Worm (Caenorhabditis elegans) whole organism, young adult: ENCODE data around the gene ZK546.19.
A peak's percentile ranks its signal among the peaks of the same experiment; 100 is the strongest.

Experiments used
- B0261.1 ChIP-seq: sonication (generic microtip); optimal IDR thresholded peaks from 2 replicates; lab custom pipeline; 2016; ENCODE audit warnings: mild to moderate bottlenecking, missing genetic modification characterization, moderate library complexity, missing compliant biosample characterization
- B0336.3 ChIP-seq: fragments of 200-800 bp; sonication (Bioruptor generic); IDR thresholded peaks from 2 replicates; pipeline ENCODE4 v1.3.6; 2022; ENCODE audit warnings: missing genetic modification characterization, missing compliant biosample characterization
- F22D6.2 ChIP-seq: sonication (generic microtip); optimal IDR thresholded peaks from 2 replicates; lab custom pipeline; 2016; ENCODE audit warnings: mild to moderate bottlenecking, missing genetic modification characterization, missing compliant biosample characterization
- F23B12.7 ChIP-seq: sonication (generic microtip); optimal IDR thresholded peaks from 2 replicates; lab custom pipeline; 2017; ENCODE audit warnings: missing genetic modification characterization, mild to moderate bottlenecking, missing compliant biosample characterization, antibody characterized with exemption, moderate library complexity; ENCODE audit not compliant: insufficient read depth
- F37B4.10 ChIP-seq: fragments of 200-800 bp; sonication (Bioruptor generic); IDR thresholded peaks from 2 replicates; pipeline ENCODE4 v1.3.6; 2022; ENCODE audit warnings: missing genetic modification characterization, missing compliant biosample characterization
- F49E8.2 ChIP-seq: sonication (generic microtip); optimal IDR thresholded peaks from 3 replicates; lab custom pipeline; 2017; ENCODE audit warnings: missing genetic modification characterization, mild to moderate bottlenecking, missing compliant biosample characterization, antibody characterized with exemption, moderate library complexity; ENCODE audit not compliant: insufficient read depth
- F55B11.4 ChIP-seq: sonication (generic microtip); optimal IDR thresholded peaks from 2 replicates; lab custom pipeline; 2016; ENCODE audit warnings: missing compliant biosample characterization, missing genetic modification characterization, borderline replicate concordance; ENCODE audit not compliant: insufficient read depth
- T26A5.8 ChIP-seq: sonication (generic microtip); optimal IDR thresholded peaks from 2 replicates; lab custom pipeline; 2016; ENCODE audit warnings: missing genetic modification characterization, missing compliant biosample characterization
- Y53F4B.3 ChIP-seq: fragments of 200-800 bp; sonication (Bioruptor generic); IDR thresholded peaks from 2 replicates; pipeline ENCODE4 v1.3.6; 2022; ENCODE audit warnings: missing genetic modification reagents, missing genetic modification characterization, missing compliant biosample characterization
- Y53G8AR.9 ChIP-seq: fragments of 200-800 bp; sonication (Bioruptor generic); conservative IDR thresholded peaks from 2 replicates; pipeline ENCODE4 v1.3.6; 2022; ENCODE audit warnings: missing genetic modification reagents, missing genetic modification characterization, missing compliant biosample characterization
- Y56A3A.18 ChIP-seq: fragments of 200-800 bp; sonication (Bioruptor generic); IDR thresholded peaks from 2 replicates; pipeline ENCODE4 v1.3.6; 2022; ENCODE audit warnings: missing genetic modification reagents, missing genetic modification characterization, missing compliant biosample characterization
- akir-1 ChIP-seq: fragments of 200-800 bp; sonication (Bioruptor generic); optimal IDR thresholded peaks from 2 replicates; lab custom pipeline; 2018; ENCODE audit warnings: mild to moderate bottlenecking, missing genetic modification characterization, moderate library complexity, missing compliant biosample characterization
- aptf-3 ChIP-seq: fragments of 200-800 bp; sonication (Bioruptor generic); IDR thresholded peaks from 2 replicates; pipeline ENCODE4 v1.3.6; 2022; ENCODE audit warnings: missing genetic modification characterization, missing compliant biosample characterization
- atf-7 ChIP-seq: sonication (generic microtip); optimal IDR thresholded peaks from 2 replicates; lab custom pipeline; 2017; ENCODE audit warnings: mild to moderate bottlenecking, missing genetic modification characterization, missing compliant biosample characterization
- athp-1 ChIP-seq: sonication (generic microtip); optimal IDR thresholded peaks from 2 replicates; lab custom pipeline; 2017; ENCODE audit warnings: mild to moderate bottlenecking, missing genetic modification characterization, missing compliant biosample characterization
- attf-5 ChIP-seq: fragments of 200-800 bp; sonication (Bioruptor generic); optimal IDR thresholded peaks from 2 replicates; lab custom pipeline; 2018; ENCODE audit warnings: mild to moderate bottlenecking, missing genetic modification characterization, missing compliant biosample characterization
- cebp-1 ChIP-seq, 2 experiments: fragments of 200-800 bp in 1 of 2; sonication (Bioruptor generic) in 1 of 2; sonication (generic microtip) in 1 of 2; IDR thresholded peaks in 1 of 2; optimal IDR thresholded peaks in 1 of 2; 2 replicates each; pipeline versions ENCODE4 v1.3.6 to Lab custom; 2017 to 2022; ENCODE audit warnings: missing compliant biosample characterization in 2 of 2, missing genetic modification characterization in 2 of 2, mild to moderate bottlenecking in 1 of 2, missing genetic modification reagents in 1 of 2, moderate library complexity in 1 of 2
- ceh-100 ChIP-seq: fragments of 200-800 bp; sonication (Bioruptor generic); IDR thresholded peaks from 2 replicates; pipeline ENCODE4 v1.3.6; 2022; ENCODE audit warnings: missing genetic modification reagents, missing genetic modification characterization, missing compliant biosample characterization
- ceh-40 ChIP-seq: fragments of 200-800 bp; sonication (Bioruptor generic); IDR thresholded peaks from 2 replicates; pipeline ENCODE4 v1.3.6; 2022; ENCODE audit warnings: missing genetic modification characterization, missing compliant biosample characterization
- ceh-58 ChIP-seq: fragments of 200-800 bp; sonication (Bioruptor generic); IDR thresholded peaks from 2 replicates; pipeline ENCODE4 v1.3.6; 2022; ENCODE audit warnings: missing genetic modification characterization, missing compliant biosample characterization
- ceh-79 ChIP-seq: sonication (generic microtip); optimal IDR thresholded peaks from 2 replicates; lab custom pipeline; 2017; ENCODE audit warnings: mild to moderate bottlenecking, missing genetic modification characterization, missing compliant biosample characterization
- chd-7 ChIP-seq: sonication (generic microtip); optimal IDR thresholded peaks from 2 replicates; lab custom pipeline; 2016; ENCODE audit warnings: mild to moderate bottlenecking, missing genetic modification characterization, moderate library complexity, missing compliant biosample characterization
- ekl-4 ChIP-seq: fragments of 200-800 bp; sonication (Bioruptor generic); IDR thresholded peaks from 2 replicates; pipeline ENCODE4 v1.3.6; 2022; ENCODE audit warnings: missing genetic modification reagents, missing genetic modification characterization, missing compliant biosample characterization
- hlh-26 ChIP-seq: fragments of 200-800 bp; sonication (Bioruptor generic); conservative IDR thresholded peaks from 2 replicates; pipeline ENCODE4 v1.3.6; 2022; ENCODE audit warnings: missing genetic modification reagents, missing genetic modification characterization, missing compliant biosample characterization
- lag-1 ChIP-seq: fragments of 200-800 bp; sonication (Bioruptor generic); IDR thresholded peaks from 2 replicates; pipeline ENCODE4 v1.3.6; 2022; ENCODE audit warnings: missing genetic modification reagents, missing genetic modification characterization, missing compliant biosample characterization
- lin-26 ChIP-seq: fragments of 200-800 bp; sonication (Bioruptor generic); IDR thresholded peaks from 2 replicates; pipeline ENCODE4 v1.3.6; 2022; ENCODE audit warnings: missing genetic modification reagents, missing genetic modification characterization, missing compliant biosample characterization
- lin-35 ChIP-seq, 3 experiments: fragments of 150-350 bp in 2 of 3; sonication (generic microtip) in 1 of 3; optimal IDR thresholded peaks; 2 replicates each; lab custom pipeline; 2014 to 2018; ENCODE audit warnings: missing biosample characterization in 3 of 3, missing genetic modification characterization in 3 of 3, missing genetic modification reagents in 3 of 3
- madf-3 ChIP-seq: fragments of 200-800 bp; sonication (Bioruptor generic); IDR thresholded peaks from 2 replicates; pipeline ENCODE4 v1.3.6; 2022; ENCODE audit warnings: missing genetic modification reagents, missing genetic modification characterization, missing compliant biosample characterization
- madf-6 ChIP-seq: fragments of 200-800 bp; sonication (Bioruptor generic); IDR thresholded peaks from 2 replicates; pipeline ENCODE4 v1.3.6; 2022; ENCODE audit warnings: missing genetic modification reagents, missing genetic modification characterization, missing compliant biosample characterization
- mcd-1 ChIP-seq: fragments of 200-800 bp; sonication (Bioruptor generic); IDR thresholded peaks from 2 replicates; pipeline ENCODE4 v1.3.6; 2022; ENCODE audit warnings: missing genetic modification reagents, missing genetic modification characterization, missing compliant biosample characterization
- mel-28 ChIP-seq: sonication (generic microtip); optimal IDR thresholded peaks from 2 replicates; lab custom pipeline; 2016; ENCODE audit warnings: borderline replicate concordance, mild to moderate bottlenecking, missing genetic modification characterization, missing compliant biosample characterization
- nfya-1 ChIP-seq: sonication (generic microtip); optimal IDR thresholded peaks from 2 replicates; lab custom pipeline; 2017; ENCODE audit warnings: antibody characterized with exemption, missing compliant biosample characterization, missing genetic modification characterization, borderline replicate concordance; ENCODE audit not compliant: insufficient read depth
- nfya-2 ChIP-seq: fragments of 200-800 bp; sonication (Bioruptor generic); IDR thresholded peaks from 2 replicates; pipeline ENCODE4 v1.3.6; 2022; ENCODE audit warnings: missing genetic modification reagents, missing genetic modification characterization, missing compliant biosample characterization
- pbrm-1 ChIP-seq: fragments of 200-800 bp; sonication (Bioruptor generic); IDR thresholded peaks from 2 replicates; pipeline ENCODE4 v1.3.6; 2022; ENCODE audit warnings: missing genetic modification reagents, missing genetic modification characterization, missing compliant biosample characterization
- rcor-1 ChIP-seq: fragments of 200-800 bp; sonication (Bioruptor generic); IDR thresholded peaks from 2 replicates; pipeline ENCODE4 v1.3.6; 2022; ENCODE audit warnings: missing genetic modification reagents, missing genetic modification characterization, missing compliant biosample characterization
- rec-8 ChIP-seq, 2 experiments: sonication (generic microtip); optimal IDR thresholded peaks; 2 replicates each; lab custom pipeline; 2016; ENCODE audit warnings: mild to moderate bottlenecking in 2 of 2, missing genetic modification characterization in 2 of 2, missing genetic modification reagents in 2 of 2, missing genotype in 2 of 2, missing biosample characterization in 1 of 2, missing compliant biosample characterization in 1 of 2, moderate library complexity in 1 of 2
- rpc-1 ChIP-seq, 2 experiments: fragments of 150-350 bp in 1 of 2; sonication (generic microtip) in 1 of 2; optimal IDR thresholded peaks; 2 replicates each; lab custom pipeline; 2014 to 2018; ENCODE audit warnings: missing biosample characterization in 1 of 2, missing genetic modification characterization in 1 of 2, missing genetic modification reagents in 1 of 2, missing genotype in 1 of 2
- sdz-38 ChIP-seq: sonication (generic microtip); optimal IDR thresholded peaks from 2 replicates; lab custom pipeline; 2016; ENCODE audit warnings: missing genotype, missing genetic modification characterization, missing compliant biosample characterization
- sea-2 ChIP-seq: fragments of 200-800 bp; sonication (Bioruptor generic); IDR thresholded peaks from 2 replicates; pipeline ENCODE4 v1.3.6; 2022; ENCODE audit warnings: missing genetic modification characterization, missing compliant biosample characterization
- snpc-3.4 ChIP-seq: sonication (generic microtip); optimal IDR thresholded peaks from 2 replicates; lab custom pipeline; 2017; ENCODE audit warnings: missing genetic modification characterization, mild to moderate bottlenecking, missing compliant biosample characterization, antibody characterized with exemption, moderate library complexity, missing genotype, missing genetic modification reagents
- sptf-2 ChIP-seq: fragments of 200-800 bp; sonication (Bioruptor generic); optimal IDR thresholded peaks from 2 replicates; lab custom pipeline; 2018; ENCODE audit warnings: mild to moderate bottlenecking, missing genetic modification characterization, missing compliant biosample characterization
- tbp1 ChIP-seq: fragments of 200-800 bp; sonication (Bioruptor generic); optimal IDR thresholded peaks from 2 replicates; lab custom pipeline; 2018; ENCODE audit warnings: mild to moderate bottlenecking, missing genetic modification characterization, missing compliant biosample characterization
- xnd-1 ChIP-seq: sonication (generic microtip); optimal IDR thresholded peaks from 2 replicates; lab custom pipeline; 2016; ENCODE audit warnings: missing genotype, missing genetic modification reagents, missing genetic modification characterization, missing compliant biosample characterization
- zim-3 ChIP-seq: sonication (generic microtip); optimal IDR thresholded peaks from 2 replicates; lab custom pipeline; 2017; ENCODE audit warnings: mild to moderate bottlenecking, missing genetic modification characterization, moderate library complexity, missing compliant biosample characterization
- ztf-18 ChIP-seq: sonication (generic microtip); optimal IDR thresholded peaks from 2 replicates; lab custom pipeline; 2016; ENCODE audit warnings: missing genotype, mild to moderate bottlenecking, missing genetic modification characterization, missing compliant biosample characterization
- ztf-25 ChIP-seq: fragments of 200-800 bp; sonication (Bioruptor generic); IDR thresholded peaks from 2 replicates; pipeline ENCODE4 v1.3.6; 2022; ENCODE audit warnings: missing genetic modification reagents, missing genetic modification characterization, missing compliant biosample characterization

Gene ZK546.19

DNA sequence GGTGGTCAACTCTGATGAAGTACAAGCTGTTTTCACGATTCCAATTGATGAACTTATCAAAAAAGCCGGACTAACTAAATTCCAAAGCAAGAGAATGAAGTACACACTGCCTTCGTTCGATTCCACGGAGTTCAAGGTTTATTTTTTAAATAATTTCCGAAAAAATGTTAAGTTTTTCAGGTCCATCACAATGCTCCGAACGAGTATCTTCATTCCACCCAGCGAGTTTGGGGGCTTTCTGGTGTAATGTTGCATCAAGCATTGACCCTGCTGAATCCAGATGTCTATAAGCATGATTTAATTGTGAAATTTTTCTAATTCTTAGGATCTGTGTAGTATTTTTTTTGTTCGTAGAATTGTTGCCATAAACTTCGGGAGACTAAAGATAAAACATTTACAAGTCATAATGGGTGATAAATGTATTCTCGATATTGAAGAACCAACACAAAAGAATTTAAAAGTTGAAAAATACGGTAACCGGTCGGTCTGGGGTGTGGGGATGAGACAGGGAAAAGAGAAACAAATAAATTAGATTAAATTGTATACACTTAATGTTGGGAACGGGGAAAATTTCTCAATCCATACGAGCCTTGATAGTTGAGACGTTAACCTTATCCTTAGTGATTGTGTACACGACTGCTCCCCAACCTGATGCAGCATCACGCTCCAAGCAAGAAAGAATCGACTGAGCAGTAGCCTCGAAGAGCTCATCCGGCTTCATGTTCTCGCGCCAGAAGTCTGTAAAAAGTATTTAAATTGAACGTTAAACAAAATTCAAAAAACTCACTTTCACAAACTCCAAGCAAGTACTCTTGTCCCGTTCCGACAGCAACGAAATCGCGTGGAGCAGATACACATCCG, 12.8 kb downstream of the ZK546.19 start:
- TF ChIP-seq zim-3 (no peak), snpc-3.4 (tag; lab: Kevin White, UChicago) (peak; percentile 21), Y56A3A.18 (GFP tag; lab: Robert Waterston, UW) (no peak), mel-28 (tag; lab: Kevin White, UChicago) (no peak), sdz-38 (tag; lab: Kevin White, UChicago) (no peak), sea-2 (GFP tag; lab: Robert Waterston, UW) (no peak), Y53G8AR.9 (GFP tag; lab: Robert Waterston, UW) (peak; percentile 24; the same call in 1 of the 2 replicates), ztf-25 (GFP tag; lab: Robert Waterston, UW) (no peak), akir-1 (GFP tag; lab: Kevin White, UChicago) (no peak), rcor-1 (GFP tag; lab: Robert Waterston, UW) (no peak), madf-3 (peak; percentile 82; the same call in 1 of the 2 replicates), atf-7 (tag; lab: Kevin White, UChicago) (no peak), chd-7 (tag; lab: Kevin White, UChicago) (no peak), Y53F4B.3 (GFP tag; lab: Robert Waterston, UW) (no peak), mcd-1 (GFP tag; lab: Robert Waterston, UW) (no peak), lag-1 (no peak), lin-35 (GFP tag; optimal IDR thresholded peaks at IDR 0.05; lab: Kevin White, UChicago) (no peak), nfya-1 (tag; lab: Kevin White, UChicago) (no peak), ceh-100 (GFP tag; lab: Robert Waterston, UW) (no peak), lin-26 (no peak), F55B11.4 (tag; lab: Kevin White, UChicago) (no peak), tbp1 (GFP tag; lab: Kevin White, UChicago) (peak; percentile 7), attf-5 (GFP tag; lab: Kevin White, UChicago) (no peak), ceh-58 (no peak), sptf-2 (GFP tag; lab: Kevin White, UChicago) (no peak), rec-8 (tag; optimal IDR thresholded peaks at IDR 0.05; lab: Kevin White, UChicago) (no peak), F49E8.2 (no peak), madf-6 (peak; percentile 50), ekl-4 (GFP tag; lab: Robert Waterston, UW) (0 out of 2 replicates have a peak, but pooled peaks have one; percentile 9), rpc-1 (optimal IDR thresholded peaks at IDR 0.05; lab: Kevin White, UChicago) (no peak), rpc-1 (tag; optimal IDR thresholded peaks at IDR 0.05; lab: Kevin White, UChicago) (no peak), ceh-40 (GFP tag; lab: Robert Waterston, UW) (no peak), ceh-79 (no peak), athp-1 (tag; lab: Kevin White, UChicago) (no peak), nfya-2 (GFP tag; lab: Robert Waterston, UW) (no peak), pbrm-1 (GFP tag; lab: Robert Waterston, UW) (no peak), cebp-1 (GFP tag; IDR thresholded peaks at IDR 0.05; lab: Robert Waterston, UW) (no peak), cebp-1 (tag; optimal IDR thresholded peaks at IDR 0.05; lab: Kevin White, UChicago) (peak; percentile 27), B0261.1 (tag; lab: Kevin White, UChicago) (no peak), B0336.3 (GFP tag; lab: Robert Waterston, UW) (0 out of 2 replicates have a peak, but pooled peaks have one; percentile 30), hlh-26 (no peak), F22D6.2 (tag; lab: Kevin White, UChicago) (no peak), T26A5.8 (tag; lab: Kevin White, UChicago) (no peak), ztf-18 (tag; lab: Kevin White, UChicago) (no peak), F37B4.10 (GFP tag; lab: Robert Waterston, UW) (no peak), xnd-1 (no peak), aptf-3 (no peak), F23B12.7 (tag; lab: Kevin White, UChicago) (no peak)
